Worm (Caenorhabditis elegans): Measurements from ENCODE around the gene rocf-1.

rocf-1 gene

ce11 chrV:15497731-15498130 is 33.4 kb upstream of the rocf-1 start:
- TF ChIP-seq lim-7 (GFP tag; IDR thresholded peaks at IDR 0.05) (no peak), ctbp-1 (GFP tag; IDR thresholded peaks at IDR 0.05) (no peak), hif-1 (tag; optimal IDR thresholded peaks at IDR 0.05) (no peak), php-3 (GFP tag; IDR thresholded peaks at IDR 0.05) (peak; percentile 75; the same call in 1 of the 2 replicates), zag-1 (tag; optimal IDR thresholded peaks at IDR 0.05) (no peak), unc-62 (GFP tag; optimal IDR thresholded peaks at IDR 0.05 in 1 of 2) (no peak), unc-62 (tag; optimal IDR thresholded peaks at IDR 0.05) (no peak), F37D6.2 (tag; optimal IDR thresholded peaks at IDR 0.05) (no peak), aly-2 (tag; optimal IDR thresholded peaks at IDR 0.05) (no peak), lin-15B (tag; optimal IDR thresholded peaks at IDR 0.05) (no peak), snpc-4 (tag; optimal IDR thresholded peaks at IDR 0.05) (no peak), set-16 (GFP tag; IDR thresholded peaks at IDR 0.05) (no peak), jun-1 (tag; optimal IDR thresholded peaks at IDR 0.05) (peak; percentile 56), nhr-28 (tag; optimal IDR thresholded peaks at IDR 0.05) (peak; percentile 82), Y5F2A.4 (GFP tag; optimal IDR thresholded peaks at IDR 0.05) (no peak), nhr-11 (tag; optimal IDR thresholded peaks at IDR 0.05) (no peak), mep-1 (tag; optimal IDR thresholded peaks at IDR 0.05) (no peak), tag-97 (GFP tag; IDR thresholded peaks at IDR 0.05) (no peak), lin-1 (GFP tag; IDR thresholded peaks at IDR 0.05) (no peak), gei-8 (GFP tag; optimal IDR thresholded peaks at IDR 0.05) (no peak), lir-3 (tag; optimal IDR thresholded peaks at IDR 0.05) (no peak), T20F7.1 (GFP tag; optimal IDR thresholded peaks at IDR 0.05) (no peak), saeg-2 (GFP tag; IDR thresholded peaks at IDR 0.05) (no peak), daf-19 (GFP tag; conservative IDR thresholded peaks at IDR 0.05) (no peak), mxl-2 (GFP tag; conservative IDR thresholded peaks at IDR 0.05) (no peak), mxl-3 (GFP tag; optimal IDR thresholded peaks at IDR 0.05) (peak; percentile 49), lin-39 (tag; optimal IDR thresholded peaks at IDR 0.05) (no peak), ztf-11 (tag; optimal IDR thresholded peaks at IDR 0.05) (no peak), Y75B8A.6 (GFP tag; IDR thresholded peaks at IDR 0.05) (no peak), pha-4 (GFP tag; IDR thresholded peaks at IDR 0.05) (no peak), pha-4 (tag; optimal IDR thresholded peaks at IDR 0.05) (peak; percentile 96), daf-8 (GFP tag; IDR thresholded peaks at IDR 0.05) (no peak), nhr-76 (tag; optimal IDR thresholded peaks at IDR 0.05) (no peak), duxl-1 (tag; optimal IDR thresholded peaks at IDR 0.05; ENCODE audit: poor library complexity) (no peak), lsy-2 (tag; optimal IDR thresholded peaks at IDR 0.05) (no peak), zfp-3 (GFP tag; conservative IDR thresholded peaks at IDR 0.05) (no peak), lin-29 (GFP tag; IDR thresholded peaks at IDR 0.05) (no peak), nhr-25 (tag; optimal IDR thresholded peaks at IDR 0.05; ENCODE audit: borderline replicate concordance, insufficient read depth) (no peak), F10B5.3 (tag; optimal IDR thresholded peaks at IDR 0.05) (no peak), arid-1 (GFP tag; conservative IDR thresholded peaks at IDR 0.05) (no peak), T26A8.4 (GFP tag; IDR thresholded peaks at IDR 0.05) (peak; percentile 57), egl-43 (GFP tag; IDR thresholded peaks at IDR 0.05) (no peak), F26F4.8 (GFP tag; conservative IDR thresholded peaks at IDR 0.05) (no peak), nhr-48 (tag; optimal IDR thresholded peaks at IDR 0.05) (peak; percentile 71), mdl-1 (tag; optimal IDR thresholded peaks at IDR 0.05) (no peak), unc-39 (tag; optimal IDR thresholded peaks at IDR 0.05) (no peak), nhr-102 (tag; optimal IDR thresholded peaks at IDR 0.05) (no peak), zip-2 (tag; optimal IDR thresholded peaks at IDR 0.05) (no peak), dmd-9 (GFP tag; IDR thresholded peaks at IDR 0.05) (no peak), vab-7 (GFP tag; IDR thresholded peaks at IDR 0.05) (no peak), mes-2 (tag; optimal IDR thresholded peaks at IDR 0.05; ENCODE audit: poor library complexity, severe bottlenecking) (peak; percentile 42), attf-4 (tag; optimal IDR thresholded peaks at IDR 0.05) (no peak), aha-1 (tag) (no peak)
